Fruit fly (Drosophila melanogaster) whole organism, embryonic: ENCODE measurements around the gene CG11698.

Experiments used
- BtbVII ChIP-seq: fragments of 200-800 bp; sonication (Bioruptor generic); optimal IDR thresholded peaks from 3 replicates; lab custom pipeline; 2017; ENCODE audit warnings: missing biosample characterization, mild to moderate bottlenecking, missing genetic modification characterization
- CG10147 ChIP-seq: fragments of 200-800 bp; sonication (Bioruptor generic); optimal IDR thresholded peaks from 2 replicates; lab custom pipeline; 2019; ENCODE audit warnings: missing biosample characterization, mild to moderate bottlenecking, missing genetic modification characterization, moderate library complexity
- CG10959 ChIP-seq: fragments of 200-800 bp; sonication (Bioruptor generic); IDR thresholded peaks from 2 replicates; pipeline ENCODE4 v1.3.6; 2022; ENCODE audit warnings: missing biosample characterization, missing genetic modification characterization
- CG11695 ChIP-seq: fragments of 200-800 bp; sonication (Bioruptor generic); IDR thresholded peaks from 3 replicates; pipeline ENCODE4 v1.3.6; 2022; ENCODE audit warnings: missing biosample characterization, missing genetic modification characterization
- CG11696 ChIP-seq: fragments of 200-800 bp; sonication (Bioruptor generic); IDR thresholded peaks from 2 replicates; pipeline ENCODE4 v1.3.6; 2022; ENCODE audit warnings: missing biosample characterization, missing genetic modification characterization
- CG12769 ChIP-seq: fragments of 200-800 bp; sonication (Bioruptor generic); optimal IDR thresholded peaks from 2 replicates; lab custom pipeline; 2019; ENCODE audit warnings: missing biosample characterization, mild to moderate bottlenecking, missing genetic modification characterization, moderate library complexity
- CG13296 ChIP-seq: fragments of 200-800 bp; sonication (Bioruptor generic); optimal IDR thresholded peaks from 3 replicates; lab custom pipeline; 2018; ENCODE audit warnings: missing biosample characterization, mild to moderate bottlenecking, missing genetic modification characterization
- CG14860 ChIP-seq: fragments of 200-800 bp; sonication (Bioruptor generic); IDR thresholded peaks from 3 replicates; pipeline ENCODE4 v1.3.6; 2022; ENCODE audit warnings: missing biosample characterization, missing genetic modification characterization; ENCODE audit not compliant: partially characterized antibody
- CG14965 ChIP-seq: fragments of 200-800 bp; sonication (Bioruptor generic); optimal IDR thresholded peaks from 2 replicates; lab custom pipeline; 2016; ENCODE audit warnings: missing biosample characterization, missing genetic modification characterization, borderline replicate concordance
- CG1647 ChIP-seq: fragments of 200-800 bp; sonication (Bioruptor generic); optimal IDR thresholded peaks from 3 replicates; lab custom pipeline; 2016; ENCODE audit warnings: missing biosample characterization, missing genetic modification characterization
- CG17361 ChIP-seq: fragments of 200-800 bp; sonication (Bioruptor generic); IDR thresholded peaks from 3 replicates; pipeline ENCODE4 v1.3.6; 2022; ENCODE audit warnings: missing biosample characterization, missing genetic modification characterization
- CG17568 ChIP-seq: fragments of 200-800 bp; sonication (Bioruptor generic); optimal IDR thresholded peaks from 2 replicates; lab custom pipeline; 2018; ENCODE audit warnings: missing biosample characterization, mild to moderate bottlenecking, missing genetic modification characterization, moderate library complexity
- CG17612 ChIP-seq: fragments of 200-800 bp; sonication (Bioruptor generic); IDR thresholded peaks from 2 replicates; pipeline ENCODE4 v1.3.6; 2022; ENCODE audit warnings: missing biosample characterization, missing genetic modification characterization
- CG17912 ChIP-seq: fragments of 200-800 bp; sonication (Bioruptor generic); optimal IDR thresholded peaks from 2 replicates; lab custom pipeline; 2018; ENCODE audit warnings: missing biosample characterization, mild to moderate bottlenecking, missing genetic modification characterization
- CG31365 ChIP-seq: fragments of 200-800 bp; sonication (Bioruptor generic); optimal IDR thresholded peaks from 2 replicates; lab custom pipeline; 2018; ENCODE audit warnings: missing biosample characterization, mild to moderate bottlenecking, missing genetic modification characterization
- CG33213 ChIP-seq: fragments of 200-800 bp; sonication (Bioruptor generic); optimal IDR thresholded peaks from 3 replicates; lab custom pipeline; 2016; ENCODE audit warnings: missing biosample characterization, missing genetic modification characterization
- CG3995 ChIP-seq: fragments of 200-800 bp; sonication (Bioruptor generic); optimal IDR thresholded peaks from 3 replicates; lab custom pipeline; 2016; ENCODE audit warnings: missing biosample characterization, missing genetic modification characterization
- CG4617 ChIP-seq: fragments of 200-800 bp; sonication (Bioruptor generic); optimal IDR thresholded peaks from 3 replicates; lab custom pipeline; 2016; ENCODE audit warnings: missing biosample characterization, missing genetic modification characterization, borderline replicate concordance
- CG4854 ChIP-seq: fragments of 200-800 bp; sonication (Bioruptor generic); optimal IDR thresholded peaks from 2 replicates; lab custom pipeline; 2016; ENCODE audit warnings: missing biosample characterization, missing genetic modification characterization, inconsistent platforms
- CG6683 ChIP-seq: fragments of 200-800 bp; sonication (Bioruptor generic); optimal IDR thresholded peaks from 2 replicates; lab custom pipeline; 2017; ENCODE audit warnings: missing biosample characterization, mild to moderate bottlenecking, missing genetic modification characterization, missing genetic modification reagents
- CG7271 ChIP-seq: fragments of 200-800 bp; sonication (Bioruptor generic); optimal IDR thresholded peaks from 2 replicates; lab custom pipeline; 2018; ENCODE audit warnings: missing biosample characterization, mild to moderate bottlenecking, missing genetic modification characterization, moderate library complexity
- CG8359 ChIP-seq: fragments of 200-800 bp; sonication (Bioruptor generic); optimal IDR thresholded peaks from 2 replicates; lab custom pipeline; 2017; ENCODE audit warnings: missing biosample characterization, mild to moderate bottlenecking, missing genetic modification characterization, borderline replicate concordance
- CG8765 ChIP-seq: fragments of 200-800 bp; sonication (Bioruptor generic); IDR thresholded peaks from 2 replicates; pipeline ENCODE4 v1.3.6; 2022; ENCODE audit warnings: missing biosample characterization, missing genetic modification characterization
- CG8924 ChIP-seq: fragments of 200-800 bp; optimal IDR thresholded peaks from 3 replicates; lab custom pipeline; 2019; ENCODE audit warnings: missing biosample characterization, mild to moderate bottlenecking, missing genetic modification characterization, moderate library complexity
- CG9797 ChIP-seq: fragments of 200-800 bp; sonication (Bioruptor generic); optimal IDR thresholded peaks from 3 replicates; lab custom pipeline; 2018; ENCODE audit warnings: missing biosample characterization, mild to moderate bottlenecking, missing genetic modification characterization
- CHES-1-like ChIP-seq: fragments of 200-800 bp; sonication (Bioruptor generic); optimal IDR thresholded peaks from 2 replicates; lab custom pipeline; 2016; ENCODE audit warnings: missing biosample characterization, missing genetic modification characterization
- Camta ChIP-seq: fragments of 200-800 bp; sonication (Bioruptor generic); optimal IDR thresholded peaks from 2 replicates; lab custom pipeline; 2016; ENCODE audit warnings: missing biosample characterization, missing genetic modification characterization
- Drgx ChIP-seq: fragments of 200-800 bp; sonication (Bioruptor generic); IDR thresholded peaks from 2 replicates; pipeline ENCODE4 v1.3.6; 2022; ENCODE audit warnings: missing biosample characterization, missing genetic modification characterization
- Hmx ChIP-seq: fragments of 200-800 bp; sonication (Bioruptor generic); optimal IDR thresholded peaks from 2 replicates; lab custom pipeline; 2016; ENCODE audit warnings: missing biosample characterization, missing genetic modification characterization
- Hr3 ChIP-seq: fragments of 200-800 bp; sonication (Bioruptor generic); optimal IDR thresholded peaks from 3 replicates; lab custom pipeline; 2016; ENCODE audit warnings: missing biosample characterization, missing genetic modification characterization
- Lhr ChIP-seq: fragments of 200-800 bp; sonication (Bioruptor generic); optimal IDR thresholded peaks from 3 replicates; lab custom pipeline; 2017; ENCODE audit warnings: mild to moderate bottlenecking, missing biosample characterization, missing genetic modification reagents, missing genetic modification characterization
- Meics ChIP-seq: fragments of 200-800 bp; sonication (Bioruptor generic); optimal IDR thresholded peaks from 2 replicates; lab custom pipeline; 2017; ENCODE audit warnings: missing biosample characterization, mild to moderate bottlenecking, missing genetic modification characterization
- NC2β ChIP-seq: fragments of 200-800 bp; sonication (Bioruptor generic); optimal IDR thresholded peaks from 2 replicates; lab custom pipeline; 2016; ENCODE audit warnings: missing biosample characterization, missing genetic modification characterization
- Oaz ChIP-seq: fragments of 200-800 bp; sonication (Bioruptor generic); IDR thresholded peaks from 2 replicates; pipeline ENCODE4 v1.3.6; 2022; ENCODE audit warnings: missing biosample characterization, missing genetic modification characterization
- Oli ChIP-seq: fragments of 200-800 bp; sonication (Bioruptor generic); optimal IDR thresholded peaks from 2 replicates; lab custom pipeline; 2018; ENCODE audit warnings: missing biosample characterization, mild to moderate bottlenecking, missing genetic modification characterization, moderate library complexity
- Rfx ChIP-seq: fragments of 200-800 bp; sonication (Bioruptor generic); IDR thresholded peaks from 2 replicates; pipeline ENCODE4 v1.3.6; 2022; ENCODE audit warnings: missing biosample characterization, missing genetic modification characterization
- Ssrp ChIP-seq: fragments of 200-800 bp; sonication (Bioruptor generic); optimal IDR thresholded peaks from 2 replicates; lab custom pipeline; 2018; ENCODE audit warnings: missing biosample characterization, mild to moderate bottlenecking, missing genetic modification characterization, moderate library complexity
- dan ChIP-seq: fragments of 200-800 bp; sonication (Bioruptor generic); IDR thresholded peaks from 2 replicates; pipeline ENCODE4 v1.3.6; 2022; ENCODE audit warnings: missing biosample characterization, missing genetic modification characterization
- fd3F ChIP-seq: fragments of 200-800 bp; sonication (Bioruptor generic); optimal IDR thresholded peaks from 2 replicates; lab custom pipeline; 2018; ENCODE audit warnings: missing biosample characterization, mild to moderate bottlenecking, missing genetic modification characterization, moderate library complexity
- fu2 ChIP-seq: fragments of 200-800 bp; sonication (Bioruptor generic); optimal IDR thresholded peaks from 2 replicates; lab custom pipeline; 2016; ENCODE audit warnings: missing biosample characterization, missing genetic modification characterization
- grau ChIP-seq: fragments of 200-800 bp; optimal IDR thresholded peaks from 3 replicates; lab custom pipeline; 2019; ENCODE audit warnings: missing biosample characterization, mild to moderate bottlenecking, missing genetic modification characterization, moderate library complexity
- mirr ChIP-seq: fragments of 200-800 bp; sonication (Bioruptor generic); optimal IDR thresholded peaks from 3 replicates; lab custom pipeline; 2018; ENCODE audit warnings: missing biosample characterization, mild to moderate bottlenecking, missing genetic modification characterization
- otp ChIP-seq: fragments of 200-800 bp; sonication (Bioruptor generic); IDR thresholded peaks from 3 replicates; pipeline ENCODE4, ENCODE4 v1.3.6; 2022; ENCODE audit warnings: missing biosample characterization, missing genetic modification characterization
- pan ChIP-seq, 4 experiments: fragments of >200 bp in 3 of 4; fragments of 200-800 bp in 1 of 4; sonication (Bioruptor generic) in 1 of 4; optimal IDR thresholded peaks in 3 of 4; IDR thresholded peaks in 1 of 4; 2 replicates each; pipeline versions ENCODE4 v1.3.6 to Lab custom; 2017 to 2022; ENCODE audit warnings: missing biosample characterization in 2 of 4, missing genetic modification characterization in 2 of 4, mixed read lengths in 1 of 4
- pb ChIP-seq: fragments of 200-800 bp; sonication (Bioruptor generic); optimal IDR thresholded peaks from 3 replicates; lab custom pipeline; 2016; ENCODE audit warnings: missing biosample characterization, missing genetic modification characterization
- prd ChIP-seq, 3 experiments: fragments of >200 bp in 2 of 3; fragments of 200-800 bp in 1 of 3; sonication (Bioruptor generic) in 1 of 3; optimal IDR thresholded peaks in 2 of 3; IDR thresholded peaks in 1 of 3; 2 replicates in 2 of 3; 3 replicates in 1 of 3; pipeline versions ENCODE4 v1.3.6 to Lab custom; 2017 to 2022; ENCODE audit warnings: missing biosample characterization in 1 of 3, missing genetic modification characterization in 1 of 3
- row ChIP-seq: fragments of 200-800 bp; sonication (Bioruptor generic); IDR thresholded peaks from 3 replicates; pipeline ENCODE4 v1.3.6; 2022; ENCODE audit warnings: missing biosample characterization, missing genetic modification characterization
- schlank ChIP-seq: fragments of 200-800 bp; sonication (Bioruptor generic); optimal IDR thresholded peaks from 2 replicates; lab custom pipeline; 2018; ENCODE audit warnings: missing biosample characterization, mild to moderate bottlenecking, missing genetic modification characterization
- sima ChIP-seq: fragments of 200-800 bp; sonication (Bioruptor generic); optimal IDR thresholded peaks from 2 replicates; lab custom pipeline; 2016; ENCODE audit warnings: missing biosample characterization, missing genetic modification characterization
- sisA ChIP-seq: fragments of 200-800 bp; sonication (Bioruptor generic); IDR thresholded peaks from 2 replicates; pipeline ENCODE4 v1.3.6; 2022; ENCODE audit warnings: missing biosample characterization, missing genetic modification characterization
- zfh2 ChIP-seq: fragments of 200-800 bp; sonication (Bioruptor generic); optimal IDR thresholded peaks from 2 replicates; lab custom pipeline; 2016; ENCODE audit warnings: missing biosample characterization, missing genetic modification characterization

CG11698 gene

dm6 chr3R:8269740-8270139, 42.2 kb upstream of the CG11698 start, which contains the start of gene CG9630 (continued):
- TF ChIP-seq CG31365 (tag; lab: Kevin White, UChicago) (no peak), CG8359 (GFP tag; lab: Kevin White, UChicago) (no peak), Rfx (GFP tag; lab: Robert Waterston, UW) (no peak), CG17361 (no peak), schlank (tag; lab: Kevin White, UChicago) (no peak), CHES-1-like (GFP tag; lab: Kevin White, UChicago) (peak; percentile 36), CG14965 (GFP tag; lab: Kevin White, UChicago) (no peak), CG3995 (GFP tag; lab: Kevin White, UChicago) (peak; percentile 38), CG14860 (GFP tag; lab: Robert Waterston, UW) (no peak), prd (optimal IDR thresholded peaks at IDR 0.05; lab: Kevin White, UChicago) (no peak), prd (GFP tag; IDR thresholded peaks at IDR 0.05; lab: Robert Waterston, UW) (no peak), fd3F (GFP tag; lab: Kevin White, UChicago) (no peak), fu2 (GFP tag; lab: Kevin White, UChicago) (no peak), CG4617 (peak; percentile 61), Ssrp (no peak), dan (GFP tag; lab: Robert Waterston, UW) (no peak), CG10147 (GFP tag; lab: Kevin White, UChicago) (no peak), CG33213 (GFP tag; lab: Kevin White, UChicago) (no peak), sima (GFP tag; lab: Kevin White, UChicago) (no peak), Oaz (GFP tag; lab: Robert Waterston, UW) (no peak), Lhr (GFP tag; lab: Kevin White, UChicago) (peak; percentile 42), pb (GFP tag; lab: Kevin White, UChicago) (no peak), Hmx (GFP tag; lab: Kevin White, UChicago) (no peak), grau (tag; lab: Kevin White, UChicago) (no peak), Meics (GFP tag; lab: Kevin White, UChicago) (no peak), NC2β (GFP tag; lab: Kevin White, UChicago) (no peak), Camta (no peak), Hr3 (GFP tag; lab: Kevin White, UChicago) (no peak), zfh2 (GFP tag; lab: Kevin White, UChicago) (no peak), sisA (GFP tag; lab: Robert Waterston, UW) (no peak), CG9797 (GFP tag; lab: Kevin White, UChicago) (peak; percentile 97), CG10959 (GFP tag; lab: Robert Waterston, UW) (no peak), otp (GFP tag; lab: Robert Waterston, UW) (no peak), CG1647 (no peak), pan (optimal IDR thresholded peaks at IDR 0.05; lab: Kevin White, UChicago) (no peak), pan (GFP tag; optimal IDR thresholded peaks at IDR 0.05 in 1 of 2, IDR thresholded peaks at IDR 0.05 in 1 of 2) (no peak), CG17612 (GFP tag; lab: Robert Waterston, UW) (no peak), mirr (GFP tag; lab: Kevin White, UChicago) (no peak), BtbVII (GFP tag; lab: Kevin White, UChicago) (no peak), CG13296 (no peak), CG12769 (tag; lab: Kevin White, UChicago) (no peak), CG4854 (GFP tag; lab: Kevin White, UChicago) (no peak), CG17568 (GFP tag; lab: Kevin White, UChicago) (no peak), row (GFP tag; lab: Robert Waterston, UW) (no peak), CG17912 (GFP tag; lab: Kevin White, UChicago) (no peak), CG8924 (tag; lab: Kevin White, UChicago) (no peak), CG6683 (GFP tag; lab: Kevin White, UChicago) (no peak), Drgx (GFP tag; lab: Robert Waterston, UW) (no peak), CG11695 (no peak), CG8765 (no peak), CG7271 (tag; lab: Kevin White, UChicago) (no peak), CG11696 (GFP tag; lab: Robert Waterston, UW) (no peak), Oli (tag; lab: Kevin White, UChicago) (no peak)
